Fruit fly (Drosophila melanogaster): ENCODE data around the gene ems.
A peak's percentile ranks its signal among the peaks of the same experiment; 100 is the strongest.

Gene ems

DNA sequence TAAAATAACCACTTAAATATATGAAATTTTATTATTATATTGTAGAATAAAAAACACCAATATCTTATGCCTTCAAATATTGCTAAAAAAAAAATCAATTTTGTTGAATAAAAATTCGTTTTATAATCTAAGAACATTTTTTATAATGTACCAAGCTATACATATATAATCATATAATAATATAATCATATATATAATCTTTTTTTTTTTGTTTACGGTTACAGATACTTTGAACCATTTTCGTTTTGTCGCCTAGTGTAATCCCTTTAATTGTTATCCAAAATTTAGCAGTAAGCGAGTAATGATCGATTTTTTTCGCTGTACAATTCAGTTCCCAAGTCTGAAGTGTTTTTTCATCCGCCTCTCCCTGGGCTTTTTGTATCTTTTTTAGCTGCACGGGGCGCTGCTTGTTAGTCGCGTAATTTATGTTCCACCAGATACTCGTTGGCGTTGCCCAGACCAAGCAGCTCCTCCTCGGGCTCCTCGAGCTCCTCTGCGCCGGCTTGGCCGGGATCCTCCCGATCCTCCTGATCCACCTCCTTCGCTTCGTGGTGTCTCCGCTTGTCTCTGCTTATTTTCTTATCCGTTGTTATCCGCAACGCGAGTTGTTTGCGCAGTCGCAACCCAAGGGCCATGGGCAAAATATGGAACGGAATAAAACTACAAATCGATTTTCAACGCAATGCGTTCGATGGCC is 37.8 kb downstream of the ems start:
- peak; percentile 59 for TF ChIP-seq Ets65A (GFP tag)
- TF ChIP-seq CG1792 (GFP tag; optimal IDR thresholded peaks at IDR 0.05): no peak
- peak; percentile 3 for TF ChIP-seq sens (GFP tag)
- no peak for TF ChIP-seq CG14965 (GFP tag; optimal IDR thresholded peaks at IDR 0.05; ENCODE audit: borderline replicate concordance)

DNA sequence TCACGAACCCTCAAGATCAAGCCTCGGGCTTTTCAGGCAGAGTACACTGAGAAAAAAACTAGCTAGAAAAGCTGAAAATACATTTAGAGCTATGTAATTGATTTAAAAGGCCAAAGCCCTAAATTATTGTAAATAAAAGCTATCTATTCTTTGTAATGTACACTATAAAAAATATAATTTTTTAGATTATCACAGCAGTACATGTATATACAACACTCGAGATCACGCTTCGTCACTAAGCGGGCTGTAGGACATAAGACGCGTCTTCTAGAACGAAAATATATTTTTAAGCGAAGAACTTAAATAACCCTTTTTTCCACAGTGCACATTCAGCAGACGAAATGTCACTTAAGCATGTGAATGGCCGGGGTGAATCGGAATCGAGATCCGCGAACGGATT is 39.7 kb downstream of the ems start:
- TF ChIP-seq sens (GFP tag) (peak; percentile 47), prd (optimal IDR thresholded peaks at IDR 0.05) (no peak), prd (GFP tag; IDR thresholded peaks at IDR 0.05) (peak; percentile 24; the same call in 1 of the 3 replicates), phol (tag; optimal IDR thresholded peaks at IDR 0.05) (peak; percentile 1), CG10209 (GFP tag; optimal IDR thresholded peaks at IDR 0.05) (no peak), CG15696 (tag; optimal IDR thresholded peaks at IDR 0.05) (no peak), zfh1 (GFP tag; IDR thresholded peaks at IDR 0.05) (no peak), Dip2 (GFP tag; IDR thresholded peaks at IDR 0.05) (no peak), kah (GFP tag; optimal IDR thresholded peaks at IDR 0.05) (no peak), lola (GFP tag; optimal IDR thresholded peaks at IDR 0.05) (peak in 1 of 3 experiments; percentile 12), dmrt11E (tag; optimal IDR thresholded peaks at IDR 0.05) (peak; percentile 41), Blimp-1 (GFP tag; optimal IDR thresholded peaks at IDR 0.05) (peak; percentile 4), CG2712 (tag; optimal IDR thresholded peaks at IDR 0.05) (peak; percentile 17), nom (GFP tag; optimal IDR thresholded peaks at IDR 0.05) (peak; percentile 0), CG10979 (tag; optimal IDR thresholded peaks at IDR 0.05) (peak; percentile 3), HLH3B (GFP tag; IDR thresholded peaks at IDR 0.05) (no peak), CG14710 (tag; optimal IDR thresholded peaks at IDR 0.05) (peak; percentile 9), lbe (GFP tag; optimal IDR thresholded peaks at IDR 0.05) (peak; percentile 18), CG4424 (GFP tag; optimal IDR thresholded peaks at IDR 0.05) (peak; percentile 0), gem (tag; optimal IDR thresholded peaks at IDR 0.05) (peak; percentile 29)

DNA sequence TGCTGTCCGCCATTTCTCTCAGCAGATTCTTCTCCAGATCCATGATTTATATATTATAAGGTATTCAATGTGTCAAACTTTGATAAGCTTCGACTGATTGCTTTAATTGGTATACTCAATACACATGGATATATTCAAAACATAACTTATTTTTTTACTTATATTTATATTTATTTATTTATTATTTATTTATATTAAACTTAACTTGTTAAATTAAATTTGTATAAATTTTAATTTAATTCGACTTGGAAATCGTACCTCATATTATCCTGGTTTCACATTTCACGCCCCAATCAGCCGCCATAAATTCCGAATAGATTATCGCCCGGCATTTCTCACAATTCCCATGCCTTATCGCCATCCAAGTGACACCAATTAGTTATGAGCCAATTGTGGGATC is 41.7 kb downstream of the ems start, which contains the start of gene Art9:
Art9 (minus strand) TSS at position 101 of the 400 bp plus-strand sequence.
- TF ChIP-seq Dfd (GFP tag; optimal IDR thresholded peaks at IDR 0.05) (no peak), Eip74EF (GFP tag; optimal IDR thresholded peaks at IDR 0.05) (no peak), CG12391 (tag; optimal IDR thresholded peaks at IDR 0.05) (no peak), CG16863 (GFP tag; optimal IDR thresholded peaks at IDR 0.05) (no peak)

DNA sequence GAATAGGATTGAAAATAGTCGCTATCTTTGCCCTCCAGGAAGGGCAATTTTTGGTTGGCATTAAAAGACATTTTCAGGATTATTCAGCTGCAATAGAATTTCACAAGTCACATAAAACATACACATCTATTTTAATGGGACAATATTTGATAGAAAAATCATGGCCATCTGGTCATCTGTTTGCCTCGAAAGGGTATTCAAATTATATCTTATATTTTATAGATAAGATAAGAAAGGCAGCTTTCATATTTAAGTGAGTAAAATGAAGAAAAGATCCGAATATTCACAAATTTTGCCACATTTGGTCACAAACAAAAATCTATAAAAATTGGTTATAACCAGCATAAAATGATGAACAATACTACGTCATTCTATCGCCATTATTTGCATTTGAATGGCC is 44.1 kb downstream of the ems start, which contains the start of gene Art6:
Art6 (minus strand) TSS at position 101 of the 400 bp plus-strand sequence.
- TF ChIP-seq H15 (GFP tag; IDR thresholded peaks at IDR 0.05) (no peak), prd (optimal IDR thresholded peaks at IDR 0.05) (no peak), prd (GFP tag; IDR thresholded peaks at IDR 0.05) (no peak), Dp (GFP tag; optimal IDR thresholded peaks at IDR 0.05) (no peak), CG4424 (GFP tag; optimal IDR thresholded peaks at IDR 0.05) (no peak)

DNA sequence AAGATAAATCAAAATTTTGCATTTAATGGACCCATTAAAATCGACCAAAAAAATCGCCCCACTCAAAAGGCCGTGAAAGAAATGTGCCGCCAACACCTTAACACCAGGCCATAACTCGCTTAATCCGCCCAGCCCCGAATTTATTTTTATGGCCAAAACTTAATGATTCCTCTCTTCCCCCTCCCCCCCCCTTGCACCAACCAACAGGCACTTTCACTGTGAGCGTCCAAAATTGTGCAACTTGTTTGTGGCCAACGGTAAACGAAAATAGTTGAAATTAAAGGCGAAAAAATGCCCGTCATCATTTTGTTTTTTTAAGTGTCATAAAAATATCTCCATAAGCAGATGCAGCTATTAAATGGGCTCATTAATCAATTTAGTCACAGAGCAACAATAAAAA is 44.5 kb downstream of the ems start:
- no peak for TF ChIP-seq Atf3 (GFP tag; optimal IDR thresholded peaks at IDR 0.05)
- no peak for TF ChIP-seq CG31365 (tag; optimal IDR thresholded peaks at IDR 0.05)
- no peak for TF ChIP-seq CG3065 (GFP tag; optimal IDR thresholded peaks at IDR 0.05)
- no peak for TF ChIP-seq lbe (GFP tag; optimal IDR thresholded peaks at IDR 0.05)
- TF ChIP-seq Dbx (GFP tag; IDR thresholded peaks at IDR 0.05): no peak
- no peak for TF ChIP-seq HLH54F (GFP tag; optimal IDR thresholded peaks at IDR 0.05)
- TF ChIP-seq vvl (GFP tag; IDR thresholded peaks at IDR 0.05): peak; percentile 24; the same call in 1 of the 2 replicates
- no peak for TF ChIP-seq CG8765 (GFP tag; IDR thresholded peaks at IDR 0.05)
- TF ChIP-seq unc-4 (GFP tag; IDR thresholded peaks at IDR 0.05; ENCODE audit: partially characterized antibody): no peak
- TF ChIP-seq Dad (GFP tag; optimal IDR thresholded peaks at IDR 0.05): no peak
- no peak for TF ChIP-seq bigmax (GFP tag; optimal IDR thresholded peaks at IDR 0.05)
- TF ChIP-seq Hmx (GFP tag; optimal IDR thresholded peaks at IDR 0.05): no peak
- TF ChIP-seq CG1602 (GFP tag; optimal IDR thresholded peaks at IDR 0.05): no peak
- no peak for TF ChIP-seq sisA (GFP tag; IDR thresholded peaks at IDR 0.05)
- TF ChIP-seq nerfin-2 (GFP tag; IDR thresholded peaks at IDR 0.05; ENCODE audit: partially characterized antibody): no peak
- TF ChIP-seq CG32772 (GFP tag; IDR thresholded peaks at IDR 0.05): no peak

Data from whole organism, embryonic.